In genomic region chr3L:16981114-16981648, dm6 we compare ENCODE assay signal across 1 fruit fly cellular context.
TF ChIP-seq lines count a peak whose summit lies in the region.

No protein-coding gene starts in this region.

TF ChIP-seq in whole organism, embryonic, 481 proteins besides CTCF, POLR2A, EP300 and RAD21 (continued from another document):
- TF ChIP-seq crp (GFP tag; optimal IDR thresholded peaks at IDR 0.05; lab: Kevin White, UChicago) (no peak), CG16863 (GFP tag; optimal IDR thresholded peaks at IDR 0.05; lab: Kevin White, UChicago) (no peak), lab (GFP tag; optimal IDR thresholded peaks at IDR 0.05; lab: Kevin White, UChicago) (peak; percentile 64), wor (GFP tag; IDR thresholded peaks at IDR 0.05; lab: Robert Waterston, UW) (no peak), Rx (GFP tag; IDR thresholded peaks at IDR 0.05; lab: Robert Waterston, UW) (0 out of 2 replicates have a peak, but pooled peaks have one; percentile 3), HHEX (GFP tag; optimal IDR thresholded peaks at IDR 0.05; lab: Kevin White, UChicago) (no peak), CG3838 (GFP tag; optimal IDR thresholded peaks at IDR 0.05; lab: Kevin White, UChicago) (no peak), bowl (GFP tag; IDR thresholded peaks at IDR 0.05; lab: Robert Waterston, UW) (no peak), hkb (optimal IDR thresholded peaks at IDR 0.05; lab: Kevin White, UChicago) (no peak), hkb (GFP tag; IDR thresholded peaks at IDR 0.05; lab: Robert Waterston, UW) (no peak), Tbp (GFP tag; optimal IDR thresholded peaks at IDR 0.05; lab: Kevin White, UChicago) (no peak), Dek (tag; optimal IDR thresholded peaks at IDR 0.05; lab: Kevin White, UChicago) (no peak), caup (GFP tag; optimal IDR thresholded peaks at IDR 0.05; lab: Kevin White, UChicago; ENCODE audit: severe bottlenecking) (peak; percentile 28), insv (GFP tag; optimal IDR thresholded peaks at IDR 0.05; lab: Kevin White, UChicago) (no peak), luna (GFP tag; optimal IDR thresholded peaks at IDR 0.05; lab: Kevin White, UChicago) (no peak), CG15601 (tag; optimal IDR thresholded peaks at IDR 0.05; lab: Kevin White, UChicago) (no peak), vfl (GFP tag; optimal IDR thresholded peaks at IDR 0.05; lab: Kevin White, UChicago) (no peak), ash1 (GFP tag; optimal IDR thresholded peaks at IDR 0.05; lab: Kevin White, UChicago) (no peak), Myb (GFP tag; optimal IDR thresholded peaks at IDR 0.05; lab: Kevin White, UChicago) (no peak), CG17359 (tag; optimal IDR thresholded peaks at IDR 0.05; lab: Kevin White, UChicago) (no peak), tna (GFP tag; IDR thresholded peaks at IDR 0.05; lab: Robert Waterston, UW; ENCODE audit: partially characterized antibody) (no peak), CG6254 (GFP tag; optimal IDR thresholded peaks at IDR 0.05; lab: Kevin White, UChicago) (no peak), Doc3 (GFP tag; IDR thresholded peaks at IDR 0.05; lab: Robert Waterston, UW; ENCODE audit: partially characterized antibody) (0 out of 3 replicates have a peak, but pooled peaks have one; percentile 26), HmgZ (tag; optimal IDR thresholded peaks at IDR 0.05; lab: Kevin White, UChicago) (peak; percentile 61), jumu (GFP tag; optimal IDR thresholded peaks at IDR 0.05; lab: Kevin White, UChicago) (no peak), HmgD (GFP tag; optimal IDR thresholded peaks at IDR 0.05; lab: Kevin White, UChicago) (no peak), her (GFP tag; optimal IDR thresholded peaks at IDR 0.05; lab: Kevin White, UChicago) (no peak), zfh2 (GFP tag; optimal IDR thresholded peaks at IDR 0.05; lab: Kevin White, UChicago) (no peak), CG18476 (GFP tag; optimal IDR thresholded peaks at IDR 0.05; lab: Kevin White, UChicago) (no peak), Atf-2 (GFP tag; optimal IDR thresholded peaks at IDR 0.05; lab: Kevin White, UChicago) (no peak), GATAe (GFP tag; conservative IDR thresholded peaks at IDR 0.05; lab: Robert Waterston, UW) (peak; percentile 99), ind (GFP tag; optimal IDR thresholded peaks at IDR 0.05; lab: Kevin White, UChicago) (no peak), Med (GFP tag; lab: Kevin White, UChicago) (peak; percentile 63), CG14667 (GFP tag; IDR thresholded peaks at IDR 0.05; lab: Robert Waterston, UW) (no peak), CG16813 (GFP tag; IDR thresholded peaks at IDR 0.05; lab: Robert Waterston, UW; ENCODE audit: partially characterized antibody) (no peak), sr (GFP tag; IDR thresholded peaks at IDR 0.05; lab: Robert Waterston, UW) (no peak), gro (GFP tag; optimal IDR thresholded peaks at IDR 0.05; lab: Kevin White, UChicago) (no peak), slbo (GFP tag; IDR thresholded peaks at IDR 0.05; lab: Robert Waterston, UW) (no peak), Atf3 (GFP tag; optimal IDR thresholded peaks at IDR 0.05; lab: Kevin White, UChicago) (no peak), cato (GFP tag; optimal IDR thresholded peaks at IDR 0.05; lab: Kevin White, UChicago; ENCODE audit: borderline replicate concordance) (no peak), Fer3 (tag; optimal IDR thresholded peaks at IDR 0.05; lab: Kevin White, UChicago) (no peak), Nf-YA (GFP tag; IDR thresholded peaks at IDR 0.05; lab: Robert Waterston, UW) (no peak), MESR4 (GFP tag; optimal IDR thresholded peaks at IDR 0.05; lab: Kevin White, UChicago) (no peak), bigmax (GFP tag; optimal IDR thresholded peaks at IDR 0.05; lab: Kevin White, UChicago) (no peak), CG1792 (GFP tag; optimal IDR thresholded peaks at IDR 0.05; lab: Kevin White, UChicago) (no peak), CG10462 (GFP tag; optimal IDR thresholded peaks at IDR 0.05; lab: Kevin White, UChicago) (no peak), CG15269 (tag; optimal IDR thresholded peaks at IDR 0.05; lab: Kevin White, UChicago) (no peak), tap (tag; optimal IDR thresholded peaks at IDR 0.05; lab: Kevin White, UChicago) (no peak), CG17829 (tag; optimal IDR thresholded peaks at IDR 0.05; lab: Kevin White, UChicago) (no peak), CG17328 (GFP tag; IDR thresholded peaks at IDR 0.05; lab: Robert Waterston, UW) (no peak), HLH3B (GFP tag; IDR thresholded peaks at IDR 0.05; lab: Robert Waterston, UW) (no peak), h (optimal IDR thresholded peaks at IDR 0.05; lab: Kevin White, UChicago) (no peak), maf-S (GFP tag; optimal IDR thresholded peaks at IDR 0.05; lab: Kevin White, UChicago) (no peak), seq (GFP tag; IDR thresholded peaks at IDR 0.05; lab: Robert Waterston, UW) (no peak), CG12942 (GFP tag; optimal IDR thresholded peaks at IDR 0.05; lab: Kevin White, UChicago) (no peak), Dbx (GFP tag; IDR thresholded peaks at IDR 0.05; lab: Robert Waterston, UW) (peak; percentile 18; the same call in 1 of the 3 replicates), ci (GFP tag; IDR thresholded peaks at IDR 0.05; lab: Robert Waterston, UW) (peak; percentile 46; the same call in 1 of the 3 replicates), Hmr (GFP tag; optimal IDR thresholded peaks at IDR 0.05; lab: Kevin White, UChicago) (peak; percentile 34), repo (GFP tag; optimal IDR thresholded peaks at IDR 0.05; lab: Kevin White, UChicago) (no peak), YL-1 (GFP tag; optimal IDR thresholded peaks at IDR 0.05; lab: Kevin White, UChicago) (no peak), Sin3A (optimal IDR thresholded peaks at IDR 0.05; lab: Kevin White, UChicago) (no peak), CG8359 (GFP tag; optimal IDR thresholded peaks at IDR 0.05; lab: Kevin White, UChicago; ENCODE audit: borderline replicate concordance) (peak; percentile 100), ftz-f1 (GFP tag; optimal IDR thresholded peaks at IDR 0.05; lab: Kevin White, UChicago) (peak; percentile 3), CG13894 (tag; optimal IDR thresholded peaks at IDR 0.05; lab: Kevin White, UChicago) (no peak), abd-A (tag; optimal IDR thresholded peaks at IDR 0.05; lab: Kevin White, UChicago) (no peak), CG15011 (GFP tag; optimal IDR thresholded peaks at IDR 0.05; lab: Kevin White, UChicago) (no peak), Nf-YC (tag; optimal IDR thresholded peaks at IDR 0.05; lab: Kevin White, UChicago) (no peak), mam (GFP tag; optimal IDR thresholded peaks at IDR 0.05; lab: Kevin White, UChicago) (no peak), CG33557 (GFP tag; optimal IDR thresholded peaks at IDR 0.05; lab: Kevin White, UChicago) (no peak), Dad (GFP tag; optimal IDR thresholded peaks at IDR 0.05; lab: Kevin White, UChicago) (no peak), CG7357 (GFP tag; IDR thresholded peaks at IDR 0.05; lab: Robert Waterston, UW) (no peak), CG12769 (tag; optimal IDR thresholded peaks at IDR 0.05; lab: Kevin White, UChicago) (peak; percentile 53), CG2129 (GFP tag; IDR thresholded peaks at IDR 0.05; lab: Robert Waterston, UW; ENCODE audit: partially characterized antibody) (no peak), twi (tag; optimal IDR thresholded peaks at IDR 0.05; lab: Kevin White, UChicago) (no peak), CG2875 (GFP tag; optimal IDR thresholded peaks at IDR 0.05; lab: Kevin White, UChicago) (no peak), Trl (optimal IDR thresholded peaks at IDR 0.05; lab: Kevin White, UChicago) (no peak), Trl (GFP tag; optimal IDR thresholded peaks at IDR 0.05; lab: Kevin White, UChicago) (no peak), Optix (GFP tag; IDR thresholded peaks at IDR 0.05; lab: Robert Waterston, UW) (no peak), lbe (GFP tag; optimal IDR thresholded peaks at IDR 0.05; lab: Kevin White, UChicago) (no peak), CG2120 (GFP tag; optimal IDR thresholded peaks at IDR 0.05; lab: Kevin White, UChicago) (no peak), fd3F (GFP tag; optimal IDR thresholded peaks at IDR 0.05; lab: Kevin White, UChicago) (no peak), gcm2 (GFP tag; optimal IDR thresholded peaks at IDR 0.05; lab: Kevin White, UChicago) (no peak), Max (GFP tag; optimal IDR thresholded peaks at IDR 0.05; lab: Kevin White, UChicago) (no peak), bsh (GFP tag; optimal IDR thresholded peaks at IDR 0.05; lab: Kevin White, UChicago) (no peak), Adf1 (GFP tag; IDR thresholded peaks at IDR 0.05; lab: Robert Waterston, UW) (peak; percentile 72), sd (tag; optimal IDR thresholded peaks at IDR 0.05; lab: Kevin White, UChicago) (no peak), knrl (GFP tag; IDR thresholded peaks at IDR 0.05; lab: Robert Waterston, UW; ENCODE audit: partially characterized antibody) (no peak), ems (GFP tag; optimal IDR thresholded peaks at IDR 0.05; lab: Kevin White, UChicago) (no peak), Lhr (GFP tag; optimal IDR thresholded peaks at IDR 0.05; lab: Kevin White, UChicago) (no peak), CoRest (tag; optimal IDR thresholded peaks at IDR 0.05; lab: Kevin White, UChicago) (no peak), gsb (GFP tag; IDR thresholded peaks at IDR 0.05; lab: Robert Waterston, UW) (no peak), Dp (GFP tag; optimal IDR thresholded peaks at IDR 0.05; lab: Kevin White, UChicago) (no peak), CG3726 (GFP tag; IDR thresholded peaks at IDR 0.05; lab: Robert Waterston, UW) (no peak), sug (tag; optimal IDR thresholded peaks at IDR 0.05; lab: Kevin White, UChicago) (peak; percentile 56), CG4360 (GFP tag; IDR thresholded peaks at IDR 0.05; lab: Robert Waterston, UW) (no peak), CG12236 (GFP tag; optimal IDR thresholded peaks at IDR 0.05; lab: Kevin White, UChicago) (no peak), gsb-n (tag; optimal IDR thresholded peaks at IDR 0.05; lab: Kevin White, UChicago) (no peak), CG12155 (GFP tag; optimal IDR thresholded peaks at IDR 0.05; lab: Kevin White, UChicago) (no peak), Hmx (GFP tag; optimal IDR thresholded peaks at IDR 0.05; lab: Kevin White, UChicago) (no peak), dati (GFP tag; IDR thresholded peaks at IDR 0.05; lab: Robert Waterston, UW) (no peak), shn (GFP tag; optimal IDR thresholded peaks at IDR 0.05; lab: Kevin White, UChicago) (no peak), CG10147 (GFP tag; optimal IDR thresholded peaks at IDR 0.05; lab: Kevin White, UChicago) (no peak), CG1647 (GFP tag; optimal IDR thresholded peaks at IDR 0.05; lab: Kevin White, UChicago) (no peak), CG32772 (GFP tag; IDR thresholded peaks at IDR 0.05; lab: Robert Waterston, UW) (no peak), CG10565 (GFP tag; optimal IDR thresholded peaks at IDR 0.05; lab: Kevin White, UChicago) (no peak), CG7963 (GFP tag; IDR thresholded peaks at IDR 0.05; lab: Robert Waterston, UW; ENCODE audit: partially characterized antibody) (no peak), en (GFP tag; optimal IDR thresholded peaks at IDR 0.05; lab: Kevin White, UChicago) (no peak), dmrt11E (tag; optimal IDR thresholded peaks at IDR 0.05; lab: Kevin White, UChicago) (no peak), grn (GFP tag; optimal IDR thresholded peaks at IDR 0.05; lab: Kevin White, UChicago) (peak; percentile 72), sna (GFP tag; IDR thresholded peaks at IDR 0.05; lab: Robert Waterston, UW; ENCODE audit: partially characterized antibody) (no peak), CG31224 (GFP tag; IDR thresholded peaks at IDR 0.05; lab: Robert Waterston, UW) (no peak), rib (GFP tag; IDR thresholded peaks at IDR 0.05; lab: Robert Waterston, UW) (0 out of 2 replicates have a peak, but pooled peaks have one; percentile 13), Scr (GFP tag; IDR thresholded peaks at IDR 0.05; lab: Robert Waterston, UW; ENCODE audit: partially characterized antibody) (no peak), CG9876 (GFP tag; optimal IDR thresholded peaks at IDR 0.05; lab: Kevin White, UChicago) (no peak), Dip2 (GFP tag; IDR thresholded peaks at IDR 0.05; lab: Robert Waterston, UW) (no peak), CG17361 (GFP tag; IDR thresholded peaks at IDR 0.05; lab: Robert Waterston, UW) (no peak)
